Worm (Caenorhabditis elegans) whole organism, L2 larva: Measurements from ENCODE around the gene F54F2.7.
A peak's percentile ranks its signal among the peaks of the same experiment; 100 is the strongest.

ENCODE experiments used
- C34F6.9 ChIP-seq: fragments of 150-350 bp; optimal IDR thresholded peaks from 2 replicates; lab custom pipeline; 2014; ENCODE audit warnings: missing biosample characterization, missing genetic modification characterization
- F13H6.1 ChIP-seq: sonication (generic microtip); optimal IDR thresholded peaks from 2 replicates; lab custom pipeline; 2016; ENCODE audit warnings: missing genetic modification characterization, missing compliant biosample characterization
- R02D3.7 ChIP-seq: fragments of 150-350 bp; optimal IDR thresholded peaks from 2 replicates; lab custom pipeline; 2014; ENCODE audit warnings: missing biosample characterization, missing genetic modification characterization
- Y55F3AM.14 ChIP-seq: fragments of 200-800 bp; sonication (Bioruptor generic); optimal IDR thresholded peaks from 2 replicates; lab custom pipeline; 2018; ENCODE audit warnings: mild to moderate bottlenecking, missing genetic modification characterization, missing compliant biosample characterization
- ZK546.5 ChIP-seq: sonication (generic microtip); optimal IDR thresholded peaks from 2 replicates; lab custom pipeline; 2017; ENCODE audit warnings: missing biosample characterization, missing genetic modification characterization
- alr-1 ChIP-seq: fragments of 150-350 bp; optimal IDR thresholded peaks from 2 replicates; lab custom pipeline; 2014; ENCODE audit warnings: missing biosample characterization, missing genetic modification characterization
- aly-2 ChIP-seq: fragments of 150-350 bp; optimal IDR thresholded peaks from 2 replicates; lab custom pipeline; 2014; ENCODE audit warnings: missing biosample characterization, missing genetic modification characterization
- ama-1 ChIP-seq: fragments of 150-350 bp; optimal IDR thresholded peaks from 2 replicates; lab custom pipeline; 2018; ENCODE audit warnings: inconsistent platforms
- blmp-1 ChIP-seq: sonication (generic microtip); optimal IDR thresholded peaks from 2 replicates; lab custom pipeline; 2017; ENCODE audit warnings: missing genetic modification characterization, mild to moderate bottlenecking, missing compliant biosample characterization, antibody characterized with exemption, moderate library complexity; ENCODE audit not compliant: insufficient read depth
- ceh-16 ChIP-seq: fragments of 150-350 bp; optimal IDR thresholded peaks from 2 replicates; lab custom pipeline; 2014; ENCODE audit warnings: missing biosample characterization, missing genetic modification characterization
- ceh-82 ChIP-seq: fragments of 150-350 bp; optimal IDR thresholded peaks from 2 replicates; lab custom pipeline; 2014; ENCODE audit warnings: missing biosample characterization, missing genetic modification characterization
- crh-2 ChIP-seq: sonication (generic microtip); optimal IDR thresholded peaks from 2 replicates; lab custom pipeline; 2017; ENCODE audit warnings: missing biosample characterization, missing genetic modification characterization
- dmd-4 ChIP-seq: sonication (generic microtip); optimal IDR thresholded peaks from 2 replicates; lab custom pipeline; 2017; ENCODE audit warnings: missing biosample characterization, missing genetic modification characterization
- egl-27 ChIP-seq: sonication (generic microtip); optimal IDR thresholded peaks from 3 replicates; lab custom pipeline; 2017; ENCODE audit warnings: missing biosample characterization, missing genetic modification reagents, missing genetic modification characterization
- elt-1 ChIP-seq: fragments of 150-350 bp; optimal IDR thresholded peaks from 2 replicates; lab custom pipeline; 2014; ENCODE audit warnings: missing biosample characterization, missing genetic modification characterization
- elt-3 ChIP-seq: sonication (generic microtip); optimal IDR thresholded peaks from 2 replicates; lab custom pipeline; 2017; ENCODE audit warnings: missing biosample characterization, missing genetic modification characterization
- fos-1 ChIP-seq: fragments of 150-350 bp; optimal IDR thresholded peaks from 2 replicates; lab custom pipeline; 2014; ENCODE audit warnings: missing biosample characterization, missing genetic modification characterization
- gmeb-1 ChIP-seq: fragments of 150-350 bp; optimal IDR thresholded peaks from 2 replicates; lab custom pipeline; 2014; ENCODE audit warnings: missing biosample characterization, missing genetic modification characterization
- lin-11 ChIP-seq: fragments of 150-350 bp; sonication (generic microtip); optimal IDR thresholded peaks from 2 replicates; lab custom pipeline; 2014; ENCODE audit warnings: missing biosample characterization, missing genetic modification characterization, inconsistent platforms, mixed read lengths
- lin-13 ChIP-seq: fragments of 150-350 bp; optimal IDR thresholded peaks from 2 replicates; lab custom pipeline; 2014; ENCODE audit warnings: missing biosample characterization, missing genetic modification reagents, missing genetic modification characterization
- lin-39 ChIP-seq: fragments of 150-350 bp; optimal IDR thresholded peaks from 2 replicates; lab custom pipeline; 2014; ENCODE audit warnings: missing biosample characterization, missing genetic modification reagents, missing genetic modification characterization
- lsy-2 ChIP-seq, 2 experiments: fragments of 150-350 bp in 1 of 2; sonication (generic microtip) in 1 of 2; optimal IDR thresholded peaks; 2 replicates each; lab custom pipeline; 2014 to 2017; ENCODE audit warnings: missing biosample characterization in 2 of 2, missing genetic modification characterization in 2 of 2
- mab-5 ChIP-seq: fragments of 150-350 bp; optimal IDR thresholded peaks from 2 replicates; lab custom pipeline; 2014; ENCODE audit warnings: missing biosample characterization, missing genetic modification characterization
- mbf-1 ChIP-seq: sonication (generic microtip); optimal IDR thresholded peaks from 2 replicates; lab custom pipeline; 2017; ENCODE audit warnings: missing biosample characterization, missing genetic modification characterization
- mdl-1 ChIP-seq, 2 experiments: fragments of 150-350 bp in 1 of 2; sonication (generic microtip) in 1 of 2; optimal IDR thresholded peaks; 2 replicates each; lab custom pipeline; 2017; ENCODE audit warnings: missing biosample characterization in 2 of 2, missing genetic modification characterization in 2 of 2
- nhr-10 ChIP-seq: sonication (generic microtip); optimal IDR thresholded peaks from 2 replicates; lab custom pipeline; 2017; ENCODE audit warnings: missing biosample characterization, missing genetic modification characterization
- nhr-11 ChIP-seq: fragments of 150-350 bp; optimal IDR thresholded peaks from 2 replicates; lab custom pipeline; 2014; ENCODE audit warnings: missing biosample characterization, missing genetic modification characterization
- nhr-12 ChIP-seq: fragments of 150-350 bp; optimal IDR thresholded peaks from 2 replicates; lab custom pipeline; 2014; ENCODE audit warnings: missing biosample characterization, missing genetic modification characterization
- nhr-129 ChIP-seq: fragments of 150-350 bp; optimal IDR thresholded peaks from 2 replicates; lab custom pipeline; 2014; ENCODE audit warnings: missing biosample characterization, missing genetic modification characterization
- nhr-21 ChIP-seq: fragments of 150-350 bp; optimal IDR thresholded peaks from 2 replicates; lab custom pipeline; 2014; ENCODE audit warnings: missing biosample characterization, missing genetic modification characterization
- nhr-23 ChIP-seq: fragments of 150-350 bp; optimal IDR thresholded peaks from 2 replicates; lab custom pipeline; 2014; ENCODE audit warnings: missing biosample characterization, missing genetic modification reagents, missing genetic modification characterization
- nhr-237 ChIP-seq: fragments of 150-350 bp; optimal IDR thresholded peaks from 2 replicates; lab custom pipeline; 2014; ENCODE audit warnings: missing biosample characterization, missing genetic modification characterization
- nhr-25 ChIP-seq: fragments of 150-350 bp; sonication (generic microtip); optimal IDR thresholded peaks from 3 replicates; lab custom pipeline; 2014; ENCODE audit warnings: missing biosample characterization, missing genetic modification characterization
- nhr-6 ChIP-seq: fragments of 150-350 bp; optimal IDR thresholded peaks from 2 replicates; lab custom pipeline; 2014; ENCODE audit warnings: missing biosample characterization, missing genetic modification characterization
- nhr-77 ChIP-seq: fragments of 150-350 bp; optimal IDR thresholded peaks from 2 replicates; lab custom pipeline; 2014; ENCODE audit warnings: missing biosample characterization, missing genetic modification characterization
- peb-1 ChIP-seq: fragments of 150-350 bp; optimal IDR thresholded peaks from 2 replicates; lab custom pipeline; 2014; ENCODE audit warnings: missing biosample characterization, missing genetic modification characterization
- sem-4 ChIP-seq: fragments of 150-350 bp; optimal IDR thresholded peaks from 2 replicates; lab custom pipeline; 2014; ENCODE audit warnings: missing biosample characterization, missing genetic modification reagents, missing genetic modification characterization
- skn-1 ChIP-seq: sonication (generic microtip); optimal IDR thresholded peaks from 2 replicates; lab custom pipeline; 2017; ENCODE audit warnings: missing biosample characterization, missing genetic modification characterization
- sma-3 ChIP-seq: sonication (generic microtip); optimal IDR thresholded peaks from 2 replicates; lab custom pipeline; 2016; ENCODE audit warnings: missing genetic modification reagents, missing genetic modification characterization, missing compliant biosample characterization
- sma-9 ChIP-seq, 2 experiments: fragments of 150-350 bp in 1 of 2; sonication (generic microtip) in 1 of 2; optimal IDR thresholded peaks; 2 replicates each; lab custom pipeline; 2014 to 2016; ENCODE audit warnings: missing genetic modification characterization in 2 of 2, mild to moderate bottlenecking in 1 of 2, missing biosample characterization in 1 of 2, missing compliant biosample characterization in 1 of 2, missing genetic modification reagents in 1 of 2, moderate library complexity in 1 of 2
- snpc-4 ChIP-seq: fragments of 150-350 bp; optimal IDR thresholded peaks from 2 replicates; lab custom pipeline; 2014; ENCODE audit warnings: missing biosample characterization, missing genetic modification characterization
- unc-39 ChIP-seq: fragments of 150-350 bp; optimal IDR thresholded peaks from 2 replicates; lab custom pipeline; 2014; ENCODE audit warnings: missing biosample characterization, missing genetic modification characterization
- unc-55 ChIP-seq: fragments of 150-350 bp; sonication (generic microtip); optimal IDR thresholded peaks from 3 replicates; lab custom pipeline; 2014; ENCODE audit warnings: missing biosample characterization, missing genetic modification reagents, missing genetic modification characterization
- unc-62 ChIP-seq: fragments of 150-350 bp; optimal IDR thresholded peaks from 2 replicates; lab custom pipeline; 2014; ENCODE audit warnings: missing biosample characterization, missing genetic modification reagents, missing genetic modification characterization
- zag-1 ChIP-seq: fragments of 150-350 bp; optimal IDR thresholded peaks from 2 replicates; lab custom pipeline; 2014; ENCODE audit warnings: missing biosample characterization, missing genetic modification characterization
- ztf-1 ChIP-seq: fragments of 200-800 bp; sonication (Bioruptor generic); conservative IDR thresholded peaks from 2 replicates; pipeline ENCODE4 v1.3.6; 2022; ENCODE audit warnings: missing genetic modification characterization, missing compliant biosample characterization
- ztf-11 ChIP-seq: sonication (generic microtip); optimal IDR thresholded peaks from 2 replicates; lab custom pipeline; 2017; ENCODE audit warnings: missing biosample characterization, missing genetic modification characterization
- ztf-4 ChIP-seq: fragments of 150-350 bp; optimal IDR thresholded peaks from 2 replicates; lab custom pipeline; 2014; ENCODE audit warnings: missing biosample characterization, missing genetic modification characterization

The F54F2.7 gene

ce11 chrIII:8785426-8785825 is 21.7 kb downstream of the F54F2.7 start:
- TF ChIP-seq nhr-21 (tag; lab: Kevin White, UChicago) (no peak), zag-1 (tag; lab: Kevin White, UChicago) (no peak), ztf-1 (no peak), nhr-77 (tag; lab: Kevin White, UChicago) (no peak), sma-3 (GFP tag; lab: Kevin White, UChicago) (no peak), blmp-1 (tag; lab: Kevin White, UChicago) (no peak), dmd-4 (tag; lab: Kevin White, UChicago) (no peak), nhr-237 (tag; lab: Kevin White, UChicago) (no peak), mbf-1 (tag; lab: Kevin White, UChicago) (no peak), C34F6.9 (tag; lab: Kevin White, UChicago) (peak; percentile 87), sma-9 (GFP tag; optimal IDR thresholded peaks at IDR 0.05; lab: Kevin White, UChicago) (peak; percentile 88), sma-9 (tag; optimal IDR thresholded peaks at IDR 0.05; lab: Kevin White, UChicago) (no peak), lin-13 (no peak), alr-1 (no peak), sem-4 (tag; lab: Kevin White, UChicago) (peak; percentile 12), ceh-16 (tag; lab: Kevin White, UChicago) (no peak), gmeb-1 (tag; lab: Kevin White, UChicago) (peak; percentile 18), elt-1 (tag; lab: Kevin White, UChicago) (no peak), egl-27 (tag; lab: Kevin White, UChicago) (no peak), Y55F3AM.14 (GFP tag; lab: Kevin White, UChicago) (no peak), ztf-11 (no peak), ztf-4 (no peak), ama-1 (lab: Kevin White, UChicago) (no peak), mdl-1 (tag; optimal IDR thresholded peaks at IDR 0.05; lab: Kevin White, UChicago) (peak; percentile 66 to 86), aly-2 (tag; lab: Kevin White, UChicago) (no peak), nhr-6 (tag; lab: Kevin White, UChicago) (no peak), snpc-4 (tag; lab: Kevin White, UChicago) (no peak), elt-3 (tag; lab: Kevin White, UChicago) (no peak), mab-5 (tag; lab: Kevin White, UChicago) (no peak), nhr-129 (tag; lab: Kevin White, UChicago) (peak; percentile 91), crh-2 (tag; lab: Kevin White, UChicago) (peak; percentile 93), nhr-23 (no peak), R02D3.7 (no peak), unc-55 (GFP tag; lab: Kevin White, UChicago) (peak; percentile 54), lin-11 (tag; lab: Kevin White, UChicago) (peak; percentile 53), fos-1 (tag; lab: Kevin White, UChicago) (peak; percentile 57), unc-62 (GFP tag; lab: Kevin White, UChicago) (no peak), nhr-25 (tag; lab: Kevin White, UChicago) (no peak), nhr-11 (tag; lab: Kevin White, UChicago) (no peak), lin-39 (no peak), ceh-82 (tag; lab: Kevin White, UChicago) (no peak), nhr-12 (tag; lab: Kevin White, UChicago) (no peak), F13H6.1 (tag; lab: Kevin White, UChicago) (peak; percentile 81), skn-1 (tag; lab: Kevin White, UChicago) (no peak), unc-39 (tag; lab: Kevin White, UChicago) (no peak), lsy-2 (tag; optimal IDR thresholded peaks at IDR 0.05; lab: Kevin White, UChicago) (peak in 1 of 2 experiments; percentile 59), peb-1 (no peak), nhr-10 (tag; lab: Kevin White, UChicago) (no peak), ZK546.5 (tag; lab: Kevin White, UChicago) (no peak)
- TF ChIP-seq, all 48 proteins: peak for 12
